Fruit fly (Drosophila melanogaster): ENCODE measurements around the gene comt.
A peak's percentile ranks its signal among the peaks of the same experiment; 100 is the strongest.

The comt gene

dm6 chrX:13226478-13226877 is 32.3 kb upstream of the comt start (continued):
- peak; percentile 82 for TF ChIP-seq CG8119 (GFP tag; IDR thresholded peaks at IDR 0.05)
- TF ChIP-seq CG32006 (GFP tag; optimal IDR thresholded peaks at IDR 0.05): peak; percentile 88
- TF ChIP-seq esn (GFP tag; optimal IDR thresholded peaks at IDR 0.05): peak; percentile 32
- peak; percentile 30; the same call in 1 of the 3 replicates for TF ChIP-seq CG6163 (GFP tag; IDR thresholded peaks at IDR 0.05)
- no peak for TF ChIP-seq CG1621 (tag; optimal IDR thresholded peaks at IDR 0.05)
- TF ChIP-seq CG11294 (GFP tag; IDR thresholded peaks at IDR 0.05): no peak
- TF ChIP-seq Eip93F (GFP tag; optimal IDR thresholded peaks at IDR 0.05): no peak
- no peak for TF ChIP-seq CG9139 (GFP tag; optimal IDR thresholded peaks at IDR 0.05)

- TF ChIP-seq CG8119 (GFP tag; IDR thresholded peaks at IDR 0.05): no peak
- TF ChIP-seq cyc (GFP tag; optimal IDR thresholded peaks at IDR 0.05): no peak
- no peak for TF ChIP-seq salr (GFP tag; optimal IDR thresholded peaks at IDR 0.05)
These were observed 31.2 kb upstream of the comt start for dm6 chrX:13227505-13228207.

- TF ChIP-seq Eip78C (GFP tag) (peak; percentile 8), CG9139 (GFP tag; optimal IDR thresholded peaks at IDR 0.05) (no peak), CG8632 (GFP tag; optimal IDR thresholded peaks at IDR 0.05) (no peak)
These were observed 30.6 kb upstream of the comt start for dm6 chrX:13228208-13228606.

dm6 chrX:13229217-13229616 is 29.6 kb upstream of the comt start:
- no peak for TF ChIP-seq acj6 (GFP tag; optimal IDR thresholded peaks at IDR 0.05)
- no peak for TF ChIP-seq lz (GFP tag; optimal IDR thresholded peaks at IDR 0.05)
- TF ChIP-seq CG10669 (GFP tag; optimal IDR thresholded peaks at IDR 0.05): no peak
- no peak for TF ChIP-seq Sox15 (GFP tag; optimal IDR thresholded peaks at IDR 0.05)
- TF ChIP-seq vri (GFP tag; optimal IDR thresholded peaks at IDR 0.05): peak; percentile 29
- peak; percentile 16 for TF ChIP-seq svp (GFP tag)
- TF ChIP-seq CG34406 (GFP tag; optimal IDR thresholded peaks at IDR 0.05): no peak
- TF ChIP-seq CG16779 (tag; optimal IDR thresholded peaks at IDR 0.05): no peak
- TF ChIP-seq CG8119 (GFP tag; IDR thresholded peaks at IDR 0.05): no peak
- TF ChIP-seq dsx (GFP tag; optimal IDR thresholded peaks at IDR 0.05; ENCODE audit: poor library complexity, severe bottlenecking): no peak
- TF ChIP-seq ss (GFP tag; optimal IDR thresholded peaks at IDR 0.05): no peak
- TF ChIP-seq Gug (GFP tag; IDR thresholded peaks at IDR 0.05): no peak
- no peak for TF ChIP-seq pdm3 (GFP tag; optimal IDR thresholded peaks at IDR 0.05)
- no peak for TF ChIP-seq CG7368 (GFP tag; optimal IDR thresholded peaks at IDR 0.05)
- TF ChIP-seq dac (GFP tag; optimal IDR thresholded peaks at IDR 0.05): no peak
- no peak for TF ChIP-seq spab (GFP tag; optimal IDR thresholded peaks at IDR 0.05)
- TF ChIP-seq CG11294 (GFP tag; IDR thresholded peaks at IDR 0.05): no peak
- TF ChIP-seq topi (GFP tag; optimal IDR thresholded peaks at IDR 0.05): no peak
- peak; percentile 56 for TF ChIP-seq fkh (GFP tag; optimal IDR thresholded peaks at IDR 0.05)
- TF ChIP-seq Hr39 (GFP tag; optimal IDR thresholded peaks at IDR 0.05): no peak
- TF ChIP-seq CG8632 (GFP tag; optimal IDR thresholded peaks at IDR 0.05): no peak
- TF ChIP-seq salr (GFP tag; optimal IDR thresholded peaks at IDR 0.05): no peak

- TF ChIP-seq Eip75B (GFP tag; optimal IDR thresholded peaks at IDR 0.05): no peak
- no peak for TF ChIP-seq CG6808 (GFP tag; optimal IDR thresholded peaks at IDR 0.05)
- TF ChIP-seq Sox102F (GFP tag; optimal IDR thresholded peaks at IDR 0.05): no peak
- TF ChIP-seq ss (GFP tag; optimal IDR thresholded peaks at IDR 0.05): no peak
- no peak for TF ChIP-seq acj6 (GFP tag; optimal IDR thresholded peaks at IDR 0.05)
- no peak for TF ChIP-seq CG1621 (tag; optimal IDR thresholded peaks at IDR 0.05)
- TF ChIP-seq CG3919 (GFP tag; optimal IDR thresholded peaks at IDR 0.05): no peak
- no peak for TF ChIP-seq CG11902 (GFP tag; optimal IDR thresholded peaks at IDR 0.05)
- TF ChIP-seq Gug (GFP tag; IDR thresholded peaks at IDR 0.05): no peak
- no peak for TF ChIP-seq CG31627 (GFP tag; optimal IDR thresholded peaks at IDR 0.05)
- no peak for TF ChIP-seq Ets96B (tag; optimal IDR thresholded peaks at IDR 0.05)
- no peak for TF ChIP-seq CG6792 (GFP tag; optimal IDR thresholded peaks at IDR 0.05)
- TF ChIP-seq svp (GFP tag): no peak
- no peak for TF ChIP-seq pdm3 (GFP tag; optimal IDR thresholded peaks at IDR 0.05)
These were observed 29.0 kb upstream of the comt start for dm6 chrX:13229824-13230223.
